Fruit fly (Drosophila melanogaster) whole organism, embryonic: ENCODE results near the gene CG12009.

Experiments used
- CG11456 ChIP-seq: fragments of 200-800 bp; sonication (Bioruptor generic); IDR thresholded peaks from 3 replicates; pipeline ENCODE4 v1.3.6; 2022; ENCODE audit warnings: missing biosample characterization, missing genetic modification characterization
- CG11504 ChIP-seq: fragments of 200-800 bp; sonication (Bioruptor generic); optimal IDR thresholded peaks from 3 replicates; lab custom pipeline; 2019; ENCODE audit warnings: missing biosample characterization, mild to moderate bottlenecking, missing genetic modification characterization, moderate library complexity
- CG12299 ChIP-seq: fragments of 200-800 bp; sonication (Bioruptor generic); optimal IDR thresholded peaks from 2 replicates; lab custom pipeline; 2018; ENCODE audit warnings: missing biosample characterization, mild to moderate bottlenecking, missing genetic modification characterization
- CG14860 ChIP-seq: fragments of 200-800 bp; sonication (Bioruptor generic); IDR thresholded peaks from 3 replicates; pipeline ENCODE4 v1.3.6; 2022; ENCODE audit warnings: missing biosample characterization, missing genetic modification characterization; ENCODE audit not compliant: partially characterized antibody
- CG1529 ChIP-seq: fragments of 200-800 bp; sonication (Bioruptor generic); optimal IDR thresholded peaks from 3 replicates; lab custom pipeline; 2018; ENCODE audit warnings: missing biosample characterization, missing genetic modification characterization
- CG15601 ChIP-seq: fragments of 200-800 bp; sonication (Bioruptor generic); optimal IDR thresholded peaks from 3 replicates; lab custom pipeline; 2019; ENCODE audit warnings: missing biosample characterization, mild to moderate bottlenecking, missing genetic modification characterization, moderate library complexity
- CG2116 ChIP-seq: fragments of 200-800 bp; sonication (Bioruptor generic); optimal IDR thresholded peaks from 3 replicates; lab custom pipeline; 2018; ENCODE audit warnings: missing biosample characterization, mild to moderate bottlenecking, missing genetic modification characterization
- CG2712 ChIP-seq: fragments of 200-800 bp; optimal IDR thresholded peaks from 3 replicates; lab custom pipeline; 2019; ENCODE audit warnings: missing biosample characterization, mild to moderate bottlenecking, missing genetic modification characterization, moderate library complexity
- CG3281 ChIP-seq: fragments of 200-800 bp; sonication (Bioruptor generic); optimal IDR thresholded peaks from 3 replicates; lab custom pipeline; 2017; ENCODE audit warnings: missing biosample characterization, mild to moderate bottlenecking, missing genetic modification characterization
- CG33213 ChIP-seq: fragments of 200-800 bp; sonication (Bioruptor generic); optimal IDR thresholded peaks from 3 replicates; lab custom pipeline; 2016; ENCODE audit warnings: missing biosample characterization, missing genetic modification characterization
- CG43689 ChIP-seq: fragments of 200-800 bp; sonication (Bioruptor generic); IDR thresholded peaks from 2 replicates; pipeline ENCODE4 v1.3.6; 2022; ENCODE audit warnings: missing biosample characterization, missing genetic modification characterization
- CG4617 ChIP-seq: fragments of 200-800 bp; sonication (Bioruptor generic); optimal IDR thresholded peaks from 3 replicates; lab custom pipeline; 2016; ENCODE audit warnings: missing biosample characterization, missing genetic modification characterization, borderline replicate concordance
- CG4707 ChIP-seq: fragments of 200-800 bp; sonication (Bioruptor generic); optimal IDR thresholded peaks from 2 replicates; lab custom pipeline; 2018; ENCODE audit warnings: missing biosample characterization, mild to moderate bottlenecking, missing genetic modification characterization, moderate library complexity
- CG4820 ChIP-seq: fragments of 200-800 bp; sonication (Bioruptor generic); optimal IDR thresholded peaks from 3 replicates; lab custom pipeline; 2016; ENCODE audit warnings: missing biosample characterization, missing genetic modification characterization
- CG7928 ChIP-seq: fragments of 200-800 bp; sonication (Bioruptor generic); optimal IDR thresholded peaks from 2 replicates; lab custom pipeline; 2017; ENCODE audit warnings: missing biosample characterization, mild to moderate bottlenecking, missing genetic modification characterization
- CG9727 ChIP-seq: fragments of 200-800 bp; sonication (Bioruptor generic); optimal IDR thresholded peaks from 3 replicates; lab custom pipeline; 2017; ENCODE audit warnings: missing biosample characterization, mild to moderate bottlenecking, missing genetic modification characterization
- CG9797 ChIP-seq: fragments of 200-800 bp; sonication (Bioruptor generic); optimal IDR thresholded peaks from 3 replicates; lab custom pipeline; 2018; ENCODE audit warnings: missing biosample characterization, mild to moderate bottlenecking, missing genetic modification characterization
- CkIIα-i1 ChIP-seq: fragments of 200-800 bp; sonication (Bioruptor generic); IDR thresholded peaks from 2 replicates; pipeline ENCODE4 v1.3.6; 2022; ENCODE audit warnings: missing biosample characterization, missing genetic modification characterization
- Deaf1 ChIP-seq: fragments of 200-800 bp; optimal IDR thresholded peaks from 3 replicates; lab custom pipeline; 2019; ENCODE audit warnings: missing biosample characterization, mild to moderate bottlenecking, missing genetic modification characterization, moderate library complexity
- Drgx ChIP-seq: fragments of 200-800 bp; sonication (Bioruptor generic); IDR thresholded peaks from 2 replicates; pipeline ENCODE4 v1.3.6; 2022; ENCODE audit warnings: missing biosample characterization, missing genetic modification characterization
- Elba2 ChIP-seq: fragments of 200-800 bp; sonication (Bioruptor generic); optimal IDR thresholded peaks from 3 replicates; lab custom pipeline; 2016; ENCODE audit warnings: missing biosample characterization, missing genetic modification characterization
- Fer3 ChIP-seq: fragments of 200-800 bp; sonication (Bioruptor generic); optimal IDR thresholded peaks from 2 replicates; lab custom pipeline; 2018; ENCODE audit warnings: missing biosample characterization, mild to moderate bottlenecking, missing genetic modification characterization, moderate library complexity
- NK7.1 ChIP-seq: fragments of 200-800 bp; sonication (Bioruptor generic); optimal IDR thresholded peaks from 3 replicates; lab custom pipeline; 2016; ENCODE audit warnings: missing biosample characterization, missing genetic modification characterization
- Neu2 ChIP-seq: fragments of 200-800 bp; sonication (Bioruptor generic); optimal IDR thresholded peaks from 3 replicates; lab custom pipeline; 2016; ENCODE audit warnings: missing biosample characterization, missing genetic modification characterization, borderline replicate concordance
- Nf-YA ChIP-seq: fragments of 200-800 bp; sonication (Bioruptor generic); IDR thresholded peaks from 2 replicates; pipeline ENCODE4 v1.3.6; 2022; ENCODE audit warnings: missing biosample characterization, missing genetic modification characterization
- Ravus ChIP-seq: fragments of 200-800 bp; sonication (Bioruptor generic); IDR thresholded peaks from 2 replicates; pipeline ENCODE4 v1.3.6; 2022; ENCODE audit warnings: missing biosample characterization, missing genetic modification characterization
- Scr ChIP-seq: fragments of 200-800 bp; sonication (Bioruptor generic); IDR thresholded peaks from 2 replicates; pipeline ENCODE4 v1.3.6; 2022; ENCODE audit warnings: missing biosample characterization, missing genetic modification characterization; ENCODE audit not compliant: partially characterized antibody
- Xbp1 ChIP-seq: fragments of 200-800 bp; sonication (Bioruptor generic); optimal IDR thresholded peaks from 3 replicates; lab custom pipeline; 2016; ENCODE audit warnings: missing biosample characterization, mild to moderate bottlenecking, missing genetic modification characterization
- bbx ChIP-seq: fragments of 200-800 bp; sonication (Bioruptor generic); IDR thresholded peaks from 2 replicates; pipeline ENCODE4 v1.3.6; 2022; ENCODE audit warnings: missing biosample characterization, missing genetic modification characterization; ENCODE audit not compliant: partially characterized antibody
- bcd ChIP-seq: fragments of 200-800 bp; sonication (Bioruptor generic); optimal IDR thresholded peaks from 2 replicates; lab custom pipeline; 2017; ENCODE audit warnings: missing biosample characterization, mild to moderate bottlenecking, missing genetic modification characterization
- bsh ChIP-seq, 2 experiments: fragments of 200-800 bp; sonication (Bioruptor generic); optimal IDR thresholded peaks; 2 replicates each; lab custom pipeline; 2017 to 2018; ENCODE audit warnings: mild to moderate bottlenecking in 2 of 2, missing biosample characterization in 2 of 2, missing genetic modification characterization in 2 of 2, moderate library complexity in 1 of 2
- caup ChIP-seq: fragments of 200-800 bp; sonication (Bioruptor generic); optimal IDR thresholded peaks from 3 replicates; lab custom pipeline; 2017; ENCODE audit warnings: missing biosample characterization, mild to moderate bottlenecking, missing genetic modification characterization, moderate library complexity; ENCODE audit not compliant: severe bottlenecking
- disco-r ChIP-seq: fragments of 200-800 bp; sonication (Bioruptor generic); optimal IDR thresholded peaks from 2 replicates; lab custom pipeline; 2016; ENCODE audit warnings: missing biosample characterization, missing genetic modification characterization
- eve ChIP-seq, 2 experiments: fragments of >200 bp; optimal IDR thresholded peaks; 2 replicates each; lab custom pipeline; 2017; ENCODE audit warnings: missing biosample characterization in 2 of 2, missing genetic modification characterization in 2 of 2
- exex ChIP-seq: fragments of 200-800 bp; sonication (Bioruptor generic); optimal IDR thresholded peaks from 4 replicates; lab custom pipeline; 2018; ENCODE audit warnings: missing biosample characterization, mild to moderate bottlenecking, missing genetic modification characterization, moderate library complexity
- fd64A ChIP-seq: fragments of 200-800 bp; sonication (Bioruptor generic); optimal IDR thresholded peaks from 3 replicates; lab custom pipeline; 2018; ENCODE audit warnings: missing biosample characterization, mild to moderate bottlenecking, missing genetic modification characterization
- jigr1 ChIP-seq: fragments of 200-800 bp; sonication (Bioruptor generic); IDR thresholded peaks from 3 replicates; pipeline ENCODE4 v1.3.6; 2022; ENCODE audit warnings: missing biosample characterization, missing genetic modification characterization
- lilli ChIP-seq: fragments of 200-800 bp; sonication (Bioruptor generic); optimal IDR thresholded peaks from 3 replicates; lab custom pipeline; 2016; ENCODE audit warnings: missing biosample characterization, missing genetic modification characterization
- luna ChIP-seq: fragments of 200-800 bp; sonication (Bioruptor generic); optimal IDR thresholded peaks from 2 replicates; lab custom pipeline; 2016; ENCODE audit warnings: missing biosample characterization, missing genetic modification characterization
- nmo ChIP-seq: fragments of 200-800 bp; sonication (Bioruptor generic); optimal IDR thresholded peaks from 2 replicates; lab custom pipeline; 2018; ENCODE audit warnings: missing biosample characterization, mild to moderate bottlenecking, missing genetic modification characterization, moderate library complexity
- oc ChIP-seq: fragments of 200-800 bp; sonication (Bioruptor generic); optimal IDR thresholded peaks from 2 replicates; lab custom pipeline; 2018; ENCODE audit warnings: missing biosample characterization, mild to moderate bottlenecking, missing genetic modification characterization, moderate library complexity
- org-1 ChIP-seq: fragments of 200-800 bp; sonication (Bioruptor generic); optimal IDR thresholded peaks from 2 replicates; lab custom pipeline; 2017; ENCODE audit warnings: missing biosample characterization, missing genetic modification characterization
- otp ChIP-seq: fragments of 200-800 bp; sonication (Bioruptor generic); IDR thresholded peaks from 3 replicates; pipeline ENCODE4, ENCODE4 v1.3.6; 2022; ENCODE audit warnings: missing biosample characterization, missing genetic modification characterization
- pho ChIP-seq: fragments of 200-800 bp; sonication (Bioruptor generic); optimal IDR thresholded peaks from 2 replicates; lab custom pipeline; 2016; ENCODE audit warnings: missing biosample characterization, missing genetic modification characterization
- psq ChIP-seq: fragments of 200-800 bp; sonication (Bioruptor generic); optimal IDR thresholded peaks from 2 replicates; lab custom pipeline; 2017; ENCODE audit warnings: missing biosample characterization, missing genetic modification characterization
- sima ChIP-seq: fragments of 200-800 bp; sonication (Bioruptor generic); optimal IDR thresholded peaks from 2 replicates; lab custom pipeline; 2016; ENCODE audit warnings: missing biosample characterization, missing genetic modification characterization
- sr ChIP-seq: fragments of 200-800 bp; sonication (Bioruptor generic); IDR thresholded peaks from 3 replicates; pipeline ENCODE4 v1.3.6; 2022; ENCODE audit warnings: missing biosample characterization, missing genetic modification characterization
- tgo ChIP-seq: fragments of 200-800 bp; sonication (Bioruptor generic); IDR thresholded peaks from 3 replicates; pipeline ENCODE4 v1.3.6; 2022; ENCODE audit warnings: missing biosample characterization, missing genetic modification characterization
- vfl ChIP-seq: fragments of 200-800 bp; sonication (Bioruptor generic); optimal IDR thresholded peaks from 2 replicates; lab custom pipeline; 2016; ENCODE audit warnings: missing biosample characterization, missing genetic modification characterization
- z ChIP-seq: fragments of 200-800 bp; sonication (Bioruptor generic); IDR thresholded peaks from 3 replicates; pipeline ENCODE4 v1.3.6; 2022; ENCODE audit warnings: missing biosample characterization, missing genetic modification characterization

Gene CG12009

dm6 chr3L:3338882-3339590, 47.8 kb downstream of the CG12009 start (continued):
- TF ChIP-seq CG43689 (GFP tag; lab: Robert Waterston, UW) = no peak
- TF ChIP-seq CG7928 (GFP tag; lab: Kevin White, UChicago) = no peak
- TF ChIP-seq disco-r (GFP tag; lab: Kevin White, UChicago) = no peak
- no peak for TF ChIP-seq psq (GFP tag; lab: Kevin White, UChicago)
- TF ChIP-seq CG9797 (GFP tag; lab: Kevin White, UChicago) = no peak
- TF ChIP-seq eve (GFP tag; optimal IDR thresholded peaks at IDR 0.05; lab: Kevin White, UChicago) = no peak
- TF ChIP-seq bcd = no peak
- TF ChIP-seq sima (GFP tag; lab: Kevin White, UChicago) = no peak
- TF ChIP-seq CG1529 (GFP tag; lab: Kevin White, UChicago) = no peak
- TF ChIP-seq Neu2 (GFP tag; lab: Kevin White, UChicago) = peak; percentile 88
- no peak for TF ChIP-seq jigr1
- TF ChIP-seq CG12299 = no peak
- no peak for TF ChIP-seq CG33213 (GFP tag; lab: Kevin White, UChicago)
- TF ChIP-seq Drgx (GFP tag; lab: Robert Waterston, UW) = peak; percentile 75
- TF ChIP-seq CkIIα-i1 (GFP tag; lab: Robert Waterston, UW) = no peak
- no peak for TF ChIP-seq otp (GFP tag; lab: Robert Waterston, UW)
- no peak for TF ChIP-seq CG4820
- TF ChIP-seq exex = no peak
- no peak for TF ChIP-seq CG4617
- peak; percentile 38 for TF ChIP-seq nmo (GFP tag; lab: Kevin White, UChicago)
- no peak for TF ChIP-seq CG11504 (tag; lab: Kevin White, UChicago)
- TF ChIP-seq Nf-YA (GFP tag; lab: Robert Waterston, UW) = no peak
- TF ChIP-seq bsh (GFP tag; optimal IDR thresholded peaks at IDR 0.05; lab: Kevin White, UChicago) = peak; percentile 54 to 60
- no peak for TF ChIP-seq bbx (GFP tag; lab: Robert Waterston, UW)
- no peak for TF ChIP-seq Ravus (GFP tag; lab: Robert Waterston, UW)
- TF ChIP-seq pho (GFP tag; lab: Kevin White, UChicago) = no peak
- no peak for TF ChIP-seq Fer3 (tag; lab: Kevin White, UChicago)
- peak; percentile 30 for TF ChIP-seq CG2712 (tag; lab: Kevin White, UChicago)
- TF ChIP-seq NK7.1 (GFP tag; lab: Kevin White, UChicago) = no peak
- no peak for TF ChIP-seq tgo (GFP tag; lab: Robert Waterston, UW)
- no peak for TF ChIP-seq lilli (GFP tag; lab: Kevin White, UChicago)
- no peak for TF ChIP-seq CG14860
- TF ChIP-seq org-1 (GFP tag; lab: Kevin White, UChicago) = no peak
- no peak for TF ChIP-seq sr
- TF ChIP-seq Deaf1 (tag; lab: Kevin White, UChicago) = no peak
- no peak for TF ChIP-seq CG4707
- no peak for TF ChIP-seq oc (tag; lab: Kevin White, UChicago)
- TF ChIP-seq Xbp1 (GFP tag; lab: Kevin White, UChicago) = no peak
- TF ChIP-seq fd64A = no peak
- TF ChIP-seq CG11456 (GFP tag; lab: Robert Waterston, UW) = no peak
- no peak for TF ChIP-seq Scr (GFP tag; lab: Robert Waterston, UW)
- no peak for TF ChIP-seq CG15601 (tag; lab: Kevin White, UChicago)
- TF ChIP-seq caup (GFP tag; lab: Kevin White, UChicago) = no peak
- peak; percentile 11 for TF ChIP-seq CG9727 (GFP tag; lab: Kevin White, UChicago)
- TF ChIP-seq luna = no peak
- no peak for TF ChIP-seq CG2116
- peak; percentile 91 for TF ChIP-seq Elba2 (GFP tag; lab: Kevin White, UChicago)
- no peak for TF ChIP-seq CG3281 (GFP tag; lab: Kevin White, UChicago)
- TF ChIP-seq z (GFP tag; lab: Robert Waterston, UW) = no peak
- no peak for TF ChIP-seq vfl (GFP tag; lab: Kevin White, UChicago)
